Fruit fly (Drosophila melanogaster): ENCODE results near the gene CG13042.

DNA sequence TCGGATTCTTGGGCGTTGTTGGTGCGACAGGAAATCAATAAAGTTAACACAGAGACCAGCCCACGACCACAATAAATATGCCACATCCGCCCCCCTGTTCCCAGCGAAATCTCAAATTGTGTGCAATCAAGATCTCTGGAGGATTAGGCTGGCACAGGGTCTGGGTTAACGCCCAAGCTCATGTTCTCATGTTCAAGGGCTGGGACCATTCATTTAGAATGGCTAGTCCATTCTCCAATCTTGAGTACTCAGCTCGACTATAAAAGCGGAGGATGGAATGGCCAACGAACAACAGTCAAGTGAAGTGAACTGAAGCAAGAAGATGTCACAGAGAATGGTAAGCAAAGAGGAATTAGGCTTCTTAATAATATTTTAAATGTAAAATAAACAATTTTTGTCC, 24.7 kb upstream of the CG13042 start, which contains the start of gene CG13056:
- TF ChIP-seq CTCF (GFP tag; optimal IDR thresholded peaks at IDR 0.05) (no peak), CG16813 (GFP tag; IDR thresholded peaks at IDR 0.05; ENCODE audit: partially characterized antibody) (no peak), Chrac-16 (GFP tag; optimal IDR thresholded peaks at IDR 0.05) (no peak), psq (GFP tag; optimal IDR thresholded peaks at IDR 0.05) (no peak), CG12299 (tag; optimal IDR thresholded peaks at IDR 0.05) (no peak), kay (GFP tag; optimal IDR thresholded peaks at IDR 0.05) (no peak), CG6791 (GFP tag; IDR thresholded peaks at IDR 0.05; ENCODE audit: partially characterized antibody) (no peak), CG17359 (tag; optimal IDR thresholded peaks at IDR 0.05) (no peak), pan (optimal IDR thresholded peaks at IDR 0.05) (no peak), pan (GFP tag; optimal IDR thresholded peaks at IDR 0.05 in 1 of 2, IDR thresholded peaks at IDR 0.05 in 1 of 2) (no peak)
